5 fruit fly cellular contexts compared by ENCODE assay signal in the genomic region with DNA sequence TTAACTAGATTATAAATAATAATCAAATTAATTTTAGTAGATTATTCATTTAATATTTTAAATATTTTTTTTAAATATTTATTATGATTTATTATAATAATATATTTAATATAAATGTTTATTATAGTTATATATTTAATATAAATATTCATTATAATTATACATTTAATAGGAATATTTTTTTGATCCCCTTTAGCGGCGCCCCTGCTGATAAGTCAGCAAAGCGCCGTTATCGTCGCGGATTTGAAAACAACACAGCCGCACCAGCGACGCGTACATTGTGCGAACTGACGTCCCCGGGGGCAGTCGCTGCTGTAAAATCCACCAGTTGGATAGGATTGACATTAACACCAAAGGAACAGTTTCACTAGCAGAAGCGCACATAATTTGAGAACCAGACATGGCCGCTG.
TF ChIP-seq lines count a peak whose summit lies in the region.

CG8112 (plus strand) TSS at position 212 of the 410 bp plus-strand sequence.

TF ChIP-seq in whole organism, adult, 20 proteins besides CTCF, POLR2A, EP300 and RAD21 (continued from another document):
- TF ChIP-seq bab1 (GFP tag; optimal IDR thresholded peaks at IDR 0.05; lab: Kevin White, UChicago) (peak; percentile 16), pad (GFP tag; optimal IDR thresholded peaks at IDR 0.05; lab: Kevin White, UChicago) (peak; percentile 56), tj (GFP tag; optimal IDR thresholded peaks at IDR 0.05; lab: Kevin White, UChicago) (peak; percentile 83)
TF ChIP-seq in whole organism, adult: peak in this region for 11.

TF ChIP-seq in whole organism, embryonic, 481 proteins besides CTCF, POLR2A, EP300 and RAD21 (continued from another document and continues in another):
- TF ChIP-seq ap (GFP tag; IDR thresholded peaks at IDR 0.05; lab: Robert Waterston, UW) (0 out of 2 replicates have a peak, but pooled peaks have one; percentile 13), CG7987 (GFP tag; optimal IDR thresholded peaks at IDR 0.05; lab: Kevin White, UChicago) (no peak), nmo (GFP tag; optimal IDR thresholded peaks at IDR 0.05; lab: Kevin White, UChicago) (peak; percentile 3), CG2712 (tag; optimal IDR thresholded peaks at IDR 0.05; lab: Kevin White, UChicago) (peak; percentile 34), CG9727 (GFP tag; optimal IDR thresholded peaks at IDR 0.05; lab: Kevin White, UChicago) (peak; percentile 28), Vsx1 (GFP tag; optimal IDR thresholded peaks at IDR 0.05; lab: Kevin White, UChicago) (peak; percentile 7), inv (GFP tag; IDR thresholded peaks at IDR 0.05; lab: Robert Waterston, UW; ENCODE audit: partially characterized antibody) (no peak), CG10979 (tag; optimal IDR thresholded peaks at IDR 0.05; lab: Kevin White, UChicago) (peak; percentile 11), lbe (GFP tag; optimal IDR thresholded peaks at IDR 0.05; lab: Kevin White, UChicago) (peak; percentile 32), ATbp (GFP tag; optimal IDR thresholded peaks at IDR 0.05; lab: Kevin White, UChicago) (peak; percentile 15), lola (GFP tag; optimal IDR thresholded peaks at IDR 0.05; lab: Kevin White, UChicago) (peak in 1 of 3 experiments; percentile 2), grau (tag; optimal IDR thresholded peaks at IDR 0.05; lab: Kevin White, UChicago) (peak; percentile 51), Nf-YB (GFP tag; optimal IDR thresholded peaks at IDR 0.05; lab: Kevin White, UChicago) (peak; percentile 6), bsh (GFP tag; optimal IDR thresholded peaks at IDR 0.05; lab: Kevin White, UChicago) (no peak), fd96Cb (tag; optimal IDR thresholded peaks at IDR 0.05; lab: Kevin White, UChicago) (peak; percentile 13), nom (GFP tag; optimal IDR thresholded peaks at IDR 0.05; lab: Kevin White, UChicago) (peak; percentile 9), gcm (GFP tag; optimal IDR thresholded peaks at IDR 0.05; lab: Kevin White, UChicago) (peak; percentile 5), cwo (GFP tag; optimal IDR thresholded peaks at IDR 0.05; lab: Kevin White, UChicago) (peak; percentile 24), Dad (GFP tag; optimal IDR thresholded peaks at IDR 0.05; lab: Kevin White, UChicago) (no peak), lab (GFP tag; optimal IDR thresholded peaks at IDR 0.05; lab: Kevin White, UChicago) (peak; percentile 65), CG12659 (GFP tag; optimal IDR thresholded peaks at IDR 0.05; lab: Kevin White, UChicago) (peak; percentile 38), gem (tag; optimal IDR thresholded peaks at IDR 0.05; lab: Kevin White, UChicago) (peak; percentile 64), CG2120 (GFP tag; optimal IDR thresholded peaks at IDR 0.05; lab: Kevin White, UChicago) (peak; percentile 17), Sox102F (GFP tag; optimal IDR thresholded peaks at IDR 0.05; lab: Kevin White, UChicago) (peak; percentile 33), Meics (GFP tag; optimal IDR thresholded peaks at IDR 0.05; lab: Kevin White, UChicago) (peak; percentile 54), CG34376 (GFP tag; optimal IDR thresholded peaks at IDR 0.05; lab: Kevin White, UChicago) (no peak), Asciz (GFP tag; optimal IDR thresholded peaks at IDR 0.05; lab: Kevin White, UChicago) (peak; percentile 12), CG18262 (tag; optimal IDR thresholded peaks at IDR 0.05; lab: Kevin White, UChicago) (peak; percentile 57), Hmr (GFP tag; optimal IDR thresholded peaks at IDR 0.05; lab: Kevin White, UChicago) (peak; percentile 46), CG13424 (tag; optimal IDR thresholded peaks at IDR 0.05; lab: Kevin White, UChicago) (peak; percentile 47)

TF ChIP-seq in whole organism, prepupa, 60 proteins besides CTCF, POLR2A, EP300 and RAD21 (continued from another document):
- peak; percentile 1 for TF ChIP-seq CG6276 (GFP tag; optimal IDR thresholded peaks at IDR 0.05; lab: Kevin White, UChicago)
- TF ChIP-seq CG10631 (GFP tag; optimal IDR thresholded peaks at IDR 0.05; lab: Kevin White, UChicago): peak; percentile 19
- TF ChIP-seq fkh (GFP tag; optimal IDR thresholded peaks at IDR 0.05; lab: Kevin White, UChicago): peak; percentile 9
- peak; percentile 59 for TF ChIP-seq CG8632 (GFP tag; optimal IDR thresholded peaks at IDR 0.05; lab: Kevin White, UChicago)
- TF ChIP-seq esn (GFP tag; optimal IDR thresholded peaks at IDR 0.05; lab: Kevin White, UChicago): peak; percentile 52
- no peak for TF ChIP-seq CG8119 (GFP tag; IDR thresholded peaks at IDR 0.05; lab: Robert Waterston, UW)
- peak; percentile 78 for TF ChIP-seq svp (GFP tag; lab: Kevin White, UChicago)
- TF ChIP-seq CG31627 (GFP tag; optimal IDR thresholded peaks at IDR 0.05; lab: Kevin White, UChicago): no peak
- TF ChIP-seq topi (GFP tag; optimal IDR thresholded peaks at IDR 0.05; lab: Kevin White, UChicago): peak; percentile 2
- peak; percentile 47 for TF ChIP-seq CG34406 (GFP tag; optimal IDR thresholded peaks at IDR 0.05; lab: Kevin White, UChicago)
- peak; percentile 46 for TF ChIP-seq achi (GFP tag; optimal IDR thresholded peaks at IDR 0.05; lab: Kevin White, UChicago)
- no peak for TF ChIP-seq Smox (GFP tag; optimal IDR thresholded peaks at IDR 0.05; lab: Kevin White, UChicago)
- peak; percentile 27 for TF ChIP-seq acj6 (GFP tag; optimal IDR thresholded peaks at IDR 0.05; lab: Kevin White, UChicago)
- peak; percentile 3 for TF ChIP-seq spab (GFP tag; optimal IDR thresholded peaks at IDR 0.05; lab: Kevin White, UChicago)

TF ChIP-seq in whole organism, pupa, 21 proteins besides CTCF, POLR2A, EP300 and RAD21 (continued from another document):
- TF ChIP-seq Snoo (tag; optimal IDR thresholded peaks at IDR 0.05; lab: Kevin White, UChicago): peak; percentile 30

TF ChIP-seq in whole organism, wandering third instar larva, 38 proteins besides CTCF, POLR2A, EP300 and RAD21 (continued from another document):
- TF ChIP-seq Hnf4 (GFP tag; optimal IDR thresholded peaks at IDR 0.05; lab: Kevin White, UChicago) (no peak), psq (GFP tag; optimal IDR thresholded peaks at IDR 0.05; lab: Kevin White, UChicago) (peak; percentile 49), ey (GFP tag; optimal IDR thresholded peaks at IDR 0.05; lab: Kevin White, UChicago) (no peak), Sp1 (GFP tag; optimal IDR thresholded peaks at IDR 0.05; lab: Kevin White, UChicago) (peak; percentile 52)
